Worm (Caenorhabditis elegans) whole organism, young adult: ENCODE measurements around the gene swt-4.

ENCODE experiments used
- B0019.2 ChIP-seq: fragments of 200-800 bp; sonication (Bioruptor generic); conservative IDR thresholded peaks from 2 replicates; pipeline ENCODE4 v1.3.6; 2022; ENCODE audit warnings: missing genetic modification reagents, missing genetic modification characterization, missing compliant biosample characterization
- B0035.1 ChIP-seq: sonication (generic microtip); optimal IDR thresholded peaks from 2 replicates; lab custom pipeline; 2016; ENCODE audit warnings: missing genetic modification characterization, mild to moderate bottlenecking, missing compliant biosample characterization, missing genotype, missing genetic modification reagents
- F23B12.7 ChIP-seq: sonication (generic microtip); optimal IDR thresholded peaks from 2 replicates; lab custom pipeline; 2017; ENCODE audit warnings: missing genetic modification characterization, mild to moderate bottlenecking, missing compliant biosample characterization, antibody characterized with exemption, moderate library complexity; ENCODE audit not compliant: insufficient read depth
- T07F8.4 ChIP-seq: sonication (generic microtip); optimal IDR thresholded peaks from 2 replicates; lab custom pipeline; 2016; ENCODE audit warnings: mild to moderate bottlenecking, missing genetic modification characterization, moderate library complexity, missing compliant biosample characterization
- Y95B8A.8 ChIP-seq: fragments of 200-800 bp; sonication (Bioruptor generic); IDR thresholded peaks from 2 replicates; pipeline ENCODE4 v1.3.6; 2022; ENCODE audit warnings: missing genetic modification reagents, missing genetic modification characterization, missing compliant biosample characterization
- aptf-3 ChIP-seq: fragments of 200-800 bp; sonication (Bioruptor generic); IDR thresholded peaks from 2 replicates; pipeline ENCODE4 v1.3.6; 2022; ENCODE audit warnings: missing genetic modification characterization, missing compliant biosample characterization
- attf-6 ChIP-seq: fragments of 200-800 bp; sonication (Bioruptor generic); IDR thresholded peaks from 2 replicates; pipeline ENCODE4 v1.3.6; 2022; ENCODE audit warnings: missing genetic modification reagents, missing genetic modification characterization, missing compliant biosample characterization
- cebp-1 ChIP-seq, 2 experiments: fragments of 200-800 bp in 1 of 2; sonication (Bioruptor generic) in 1 of 2; sonication (generic microtip) in 1 of 2; IDR thresholded peaks in 1 of 2; optimal IDR thresholded peaks in 1 of 2; 2 replicates each; pipeline versions ENCODE4 v1.3.6 to Lab custom; 2017 to 2022; ENCODE audit warnings: missing compliant biosample characterization in 2 of 2, missing genetic modification characterization in 2 of 2, mild to moderate bottlenecking in 1 of 2, missing genetic modification reagents in 1 of 2, moderate library complexity in 1 of 2
- ceh-27 ChIP-seq: fragments of 200-800 bp; sonication (Bioruptor generic); optimal IDR thresholded peaks from 2 replicates; lab custom pipeline; 2018; ENCODE audit warnings: mild to moderate bottlenecking, missing genetic modification characterization, moderate library complexity, missing compliant biosample characterization
- ceh-58 ChIP-seq: fragments of 200-800 bp; sonication (Bioruptor generic); IDR thresholded peaks from 2 replicates; pipeline ENCODE4 v1.3.6; 2022; ENCODE audit warnings: missing genetic modification characterization, missing compliant biosample characterization
- ceh-79 ChIP-seq: sonication (generic microtip); optimal IDR thresholded peaks from 2 replicates; lab custom pipeline; 2017; ENCODE audit warnings: mild to moderate bottlenecking, missing genetic modification characterization, missing compliant biosample characterization
- chd-7 ChIP-seq: sonication (generic microtip); optimal IDR thresholded peaks from 2 replicates; lab custom pipeline; 2016; ENCODE audit warnings: mild to moderate bottlenecking, missing genetic modification characterization, moderate library complexity, missing compliant biosample characterization
- die-1 ChIP-seq: sonication (generic microtip); optimal IDR thresholded peaks from 2 replicates; lab custom pipeline; 2016; ENCODE audit warnings: missing genotype, mild to moderate bottlenecking, missing genetic modification characterization, missing compliant biosample characterization
- efl-1 ChIP-seq: fragments of 150-350 bp; optimal IDR thresholded peaks from 2 replicates; lab custom pipeline; 2014; ENCODE audit warnings: missing biosample characterization, missing genetic modification reagents, missing genetic modification characterization
- ekl-4 ChIP-seq: fragments of 200-800 bp; sonication (Bioruptor generic); IDR thresholded peaks from 2 replicates; pipeline ENCODE4 v1.3.6; 2022; ENCODE audit warnings: missing genetic modification reagents, missing genetic modification characterization, missing compliant biosample characterization
- gei-17 ChIP-seq: fragments of 200-800 bp; sonication (Bioruptor generic); optimal IDR thresholded peaks from 2 replicates; lab custom pipeline; 2018; ENCODE audit warnings: mild to moderate bottlenecking, missing genetic modification characterization, missing compliant biosample characterization
- hlh-26 ChIP-seq: fragments of 200-800 bp; sonication (Bioruptor generic); conservative IDR thresholded peaks from 2 replicates; pipeline ENCODE4 v1.3.6; 2022; ENCODE audit warnings: missing genetic modification reagents, missing genetic modification characterization, missing compliant biosample characterization
- hrde-1 ChIP-seq: sonication (generic microtip); optimal IDR thresholded peaks from 2 replicates; lab custom pipeline; 2016; ENCODE audit warnings: missing genetic modification characterization, mild to moderate bottlenecking, missing compliant biosample characterization, moderate library complexity, missing genotype, missing genetic modification reagents, borderline replicate concordance
- hsf-1 ChIP-seq: fragments of 200-800 bp; sonication (Bioruptor generic); IDR thresholded peaks from 2 replicates; pipeline ENCODE4 v1.3.6; 2022; ENCODE audit warnings: missing genetic modification reagents, missing genetic modification characterization, missing compliant biosample characterization
- lag-1 ChIP-seq: fragments of 200-800 bp; sonication (Bioruptor generic); IDR thresholded peaks from 2 replicates; pipeline ENCODE4 v1.3.6; 2022; ENCODE audit warnings: missing genetic modification reagents, missing genetic modification characterization, missing compliant biosample characterization
- lin-26 ChIP-seq: fragments of 200-800 bp; sonication (Bioruptor generic); IDR thresholded peaks from 2 replicates; pipeline ENCODE4 v1.3.6; 2022; ENCODE audit warnings: missing genetic modification reagents, missing genetic modification characterization, missing compliant biosample characterization
- lin-35 ChIP-seq, 3 experiments: fragments of 150-350 bp in 2 of 3; sonication (generic microtip) in 1 of 3; optimal IDR thresholded peaks; 2 replicates each; lab custom pipeline; 2014 to 2018; ENCODE audit warnings: missing biosample characterization in 3 of 3, missing genetic modification characterization in 3 of 3, missing genetic modification reagents in 3 of 3
- madf-10 ChIP-seq: sonication (generic microtip); optimal IDR thresholded peaks from 2 replicates; lab custom pipeline; 2016; ENCODE audit warnings: mild to moderate bottlenecking, missing genetic modification characterization, missing compliant biosample characterization
- madf-3 ChIP-seq: fragments of 200-800 bp; sonication (Bioruptor generic); IDR thresholded peaks from 2 replicates; pipeline ENCODE4 v1.3.6; 2022; ENCODE audit warnings: missing genetic modification reagents, missing genetic modification characterization, missing compliant biosample characterization
- madf-6 ChIP-seq: fragments of 200-800 bp; sonication (Bioruptor generic); IDR thresholded peaks from 2 replicates; pipeline ENCODE4 v1.3.6; 2022; ENCODE audit warnings: missing genetic modification reagents, missing genetic modification characterization, missing compliant biosample characterization
- madf-8 ChIP-seq: fragments of 200-800 bp; sonication (Bioruptor generic); conservative IDR thresholded peaks from 2 replicates; pipeline ENCODE4 v1.3.6; 2022; ENCODE audit warnings: missing genetic modification reagents, missing genetic modification characterization, missing compliant biosample characterization
- mcd-1 ChIP-seq: fragments of 200-800 bp; sonication (Bioruptor generic); IDR thresholded peaks from 2 replicates; pipeline ENCODE4 v1.3.6; 2022; ENCODE audit warnings: missing genetic modification reagents, missing genetic modification characterization, missing compliant biosample characterization
- mes-4 ChIP-seq: sonication (generic microtip); optimal IDR thresholded peaks from 2 replicates; lab custom pipeline; 2016; ENCODE audit warnings: missing genotype, missing genetic modification characterization, missing compliant biosample characterization
- nfya-2 ChIP-seq: fragments of 200-800 bp; sonication (Bioruptor generic); IDR thresholded peaks from 2 replicates; pipeline ENCODE4 v1.3.6; 2022; ENCODE audit warnings: missing genetic modification reagents, missing genetic modification characterization, missing compliant biosample characterization
- nfyb-1 ChIP-seq: fragments of 200-800 bp; sonication (Bioruptor generic); IDR thresholded peaks from 2 replicates; pipeline ENCODE4 v1.3.6; 2022; ENCODE audit warnings: missing genetic modification reagents, missing genetic modification characterization, missing compliant biosample characterization
- nhr-179 ChIP-seq: sonication (generic microtip); optimal IDR thresholded peaks from 2 replicates; lab custom pipeline; 2016; ENCODE audit warnings: mild to moderate bottlenecking, missing genetic modification characterization, missing compliant biosample characterization
- nhr-80 ChIP-seq: sonication (generic microtip); optimal IDR thresholded peaks from 2 replicates; lab custom pipeline; 2016; ENCODE audit warnings: missing genetic modification characterization, missing compliant biosample characterization
- pbrm-1 ChIP-seq: fragments of 200-800 bp; sonication (Bioruptor generic); IDR thresholded peaks from 2 replicates; pipeline ENCODE4 v1.3.6; 2022; ENCODE audit warnings: missing genetic modification reagents, missing genetic modification characterization, missing compliant biosample characterization
- repo-1 ChIP-seq: sonication (generic microtip); optimal IDR thresholded peaks from 2 replicates; lab custom pipeline; 2017; ENCODE audit warnings: mild to moderate bottlenecking, missing genetic modification characterization, missing compliant biosample characterization
- rpc-1 ChIP-seq, 2 experiments: fragments of 150-350 bp in 1 of 2; sonication (generic microtip) in 1 of 2; optimal IDR thresholded peaks; 2 replicates each; lab custom pipeline; 2014 to 2018; ENCODE audit warnings: missing biosample characterization in 1 of 2, missing genetic modification characterization in 1 of 2, missing genetic modification reagents in 1 of 2, missing genotype in 1 of 2
- sdz-38 ChIP-seq: sonication (generic microtip); optimal IDR thresholded peaks from 2 replicates; lab custom pipeline; 2016; ENCODE audit warnings: missing genotype, missing genetic modification characterization, missing compliant biosample characterization
- snpc-1.1 ChIP-seq: sonication (generic microtip); optimal IDR thresholded peaks from 2 replicates; lab custom pipeline; 2017; ENCODE audit warnings: missing genetic modification characterization, mild to moderate bottlenecking, missing compliant biosample characterization, antibody characterized with exemption, moderate library complexity, missing genotype, missing genetic modification reagents; ENCODE audit not compliant: insufficient read depth
- snpc-4 ChIP-seq, 5 experiments: fragments of 150-350 bp in 1 of 5; sonication (generic microtip) in 4 of 5; optimal IDR thresholded peaks; 2 replicates each; lab custom pipeline; 2014 to 2018; ENCODE audit warnings: missing genetic modification characterization in 5 of 5, missing biosample characterization in 3 of 5, antibody characterized with exemption in 2 of 5, mild to moderate bottlenecking in 2 of 5, missing compliant biosample characterization in 2 of 5, missing genotype in 2 of 5, moderate library complexity in 2 of 5, missing genetic modification reagents in 1 of 5
- somi-1 ChIP-seq: fragments of 200-800 bp; sonication (Bioruptor generic); optimal IDR thresholded peaks from 2 replicates; lab custom pipeline; 2018; ENCODE audit warnings: mild to moderate bottlenecking, missing genetic modification characterization, missing compliant biosample characterization
- tbp1 ChIP-seq: fragments of 200-800 bp; sonication (Bioruptor generic); optimal IDR thresholded peaks from 2 replicates; lab custom pipeline; 2018; ENCODE audit warnings: mild to moderate bottlenecking, missing genetic modification characterization, missing compliant biosample characterization
- tlf-1 ChIP-seq: fragments of 200-800 bp; sonication (Bioruptor generic); optimal IDR thresholded peaks from 2 replicates; lab custom pipeline; 2018; ENCODE audit warnings: mild to moderate bottlenecking, missing genetic modification characterization, missing compliant biosample characterization
- zfh-2 ChIP-seq: fragments of 200-800 bp; sonication (Bioruptor generic); conservative IDR thresholded peaks from 2 replicates; pipeline ENCODE4 v1.3.6; 2022; ENCODE audit warnings: missing genetic modification reagents, missing genetic modification characterization, missing compliant biosample characterization
- ztf-28 ChIP-seq: fragments of 200-800 bp; sonication (Bioruptor generic); IDR thresholded peaks from 2 replicates; pipeline ENCODE4 v1.3.6; 2022; ENCODE audit warnings: missing genetic modification reagents, missing genetic modification characterization, missing compliant biosample characterization
- ztf-6 ChIP-seq: fragments of 200-800 bp; sonication (Bioruptor generic); IDR thresholded peaks from 2 replicates; pipeline ENCODE4 v1.3.6; 2022; ENCODE audit warnings: missing genetic modification reagents, missing genetic modification characterization, missing compliant biosample characterization

Gene swt-4

ce11 chrIII:10628360-10628759 lies 583 bp downstream of the swt-4 start (continued):
- no peak for TF ChIP-seq nhr-179 (tag; lab: Kevin White, UChicago)
- no peak for TF ChIP-seq ceh-79
- TF ChIP-seq snpc-4 (GFP tag; optimal IDR thresholded peaks at IDR 0.05; lab: Kevin White, UChicago): no peak
- TF ChIP-seq snpc-4 (tag; optimal IDR thresholded peaks at IDR 0.05; lab: Kevin White, UChicago): peak in 1 of 4 experiments; percentile 18
- no peak for TF ChIP-seq ekl-4
- no peak for TF ChIP-seq B0035.1
- no peak for TF ChIP-seq snpc-1.1
- 0 out of 2 replicates have a peak, but pooled peaks have one; percentile 34 for TF ChIP-seq nfyb-1 (GFP tag; lab: Robert Waterston, UW)
- TF ChIP-seq Y95B8A.8 (GFP tag; lab: Robert Waterston, UW): no peak
- TF ChIP-seq tbp1 (GFP tag; lab: Kevin White, UChicago): peak; percentile 9

- TF ChIP-seq T07F8.4 (tag; lab: Kevin White, UChicago) (peak; percentile 70), aptf-3 (0 out of 2 replicates have a peak, but pooled peaks have one; percentile 68), lin-26 (GFP tag; lab: Robert Waterston, UW) (peak; percentile 97), hlh-26 (GFP tag; lab: Robert Waterston, UW) (no peak), sdz-38 (tag; lab: Kevin White, UChicago) (no peak), ceh-79 (peak; percentile 53), attf-6 (GFP tag; lab: Robert Waterston, UW) (peak; percentile 72), zfh-2 (GFP tag; lab: Robert Waterston, UW) (peak; percentile 55; the same call in 1 of the 2 replicates), hsf-1 (GFP tag; lab: Robert Waterston, UW) (peak; percentile 53; the same call in 1 of the 2 replicates), B0019.2 (GFP tag; lab: Robert Waterston, UW) (0 out of 2 replicates have a peak, but pooled peaks have one; percentile 22), somi-1 (GFP tag; lab: Kevin White, UChicago) (peak; percentile 6), tlf-1 (GFP tag; lab: Kevin White, UChicago) (peak; percentile 15), nfya-2 (GFP tag; lab: Robert Waterston, UW) (0 out of 2 replicates have a peak, but pooled peaks have one; percentile 8), madf-8 (GFP tag; lab: Robert Waterston, UW) (no peak; the same call in 1 of the 2 replicates), ztf-28 (GFP tag; lab: Robert Waterston, UW) (0 out of 2 replicates have a peak, but pooled peaks have one; percentile 39), repo-1 (tag; lab: Kevin White, UChicago) (peak; percentile 18), madf-6 (peak; percentile 77), pbrm-1 (GFP tag; lab: Robert Waterston, UW) (no peak), efl-1 (GFP tag; lab: Kevin White, UChicago) (peak; percentile 5), die-1 (tag; lab: Kevin White, UChicago) (peak; percentile 75), rpc-1 (optimal IDR thresholded peaks at IDR 0.05; lab: Kevin White, UChicago) (peak; percentile 71), rpc-1 (tag; optimal IDR thresholded peaks at IDR 0.05; lab: Kevin White, UChicago) (peak; percentile 85), ceh-27 (peak; percentile 60), gei-17 (GFP tag; lab: Kevin White, UChicago) (no peak), madf-3 (GFP tag; lab: Robert Waterston, UW) (peak; percentile 83), mcd-1 (GFP tag; lab: Robert Waterston, UW) (peak; percentile 60), F23B12.7 (tag; lab: Kevin White, UChicago) (peak; percentile 6), nhr-80 (tag; lab: Kevin White, UChicago) (peak; percentile 15), cebp-1 (GFP tag; IDR thresholded peaks at IDR 0.05; lab: Robert Waterston, UW) (0 out of 2 replicates have a peak, but pooled peaks have one; percentile 17), cebp-1 (tag; optimal IDR thresholded peaks at IDR 0.05; lab: Kevin White, UChicago) (peak; percentile 61), chd-7 (tag; lab: Kevin White, UChicago) (peak; percentile 51), ztf-6 (no peak), madf-10 (tag; lab: Kevin White, UChicago) (peak; percentile 39), mes-4 (tag; lab: Kevin White, UChicago) (no peak), ceh-58 (peak; percentile 80; the same call in 1 of the 2 replicates), lag-1 (GFP tag; lab: Robert Waterston, UW) (no peak), lin-35 (GFP tag; optimal IDR thresholded peaks at IDR 0.05; lab: Kevin White, UChicago) (peak in 1 of 3 experiments; percentile 41), hrde-1 (tag; lab: Kevin White, UChicago) (peak; percentile 62)
Observed at ce11 chrIII:10624564-10624963, 4.4 kb downstream of the swt-4 start.
